Worm (Caenorhabditis elegans) whole organism, L4 larva: ENCODE data around the gene Y40B10A.11.
A peak's percentile ranks its signal among the peaks of the same experiment; 100 is the strongest.

Source experiments
- arid-1 ChIP-seq: fragments of 200-800 bp; sonication (Bioruptor generic); conservative IDR thresholded peaks from 2 replicates; pipeline ENCODE4 v1.3.6; 2022; ENCODE audit warnings: missing genetic modification reagents, missing genetic modification characterization, missing compliant biosample characterization
- ctbp-1 ChIP-seq: fragments of 200-800 bp; sonication (Bioruptor generic); IDR thresholded peaks from 2 replicates; pipeline ENCODE4 v1.3.6; 2022; ENCODE audit warnings: missing genetic modification reagents, missing genetic modification characterization, missing compliant biosample characterization
- dmd-8 ChIP-seq: fragments of 200-800 bp; sonication (Bioruptor generic); IDR thresholded peaks from 2 replicates; pipeline ENCODE4 v1.3.6; 2022; ENCODE audit warnings: missing genetic modification characterization, missing compliant biosample characterization
- duxl-1 ChIP-seq: sonication (generic microtip); optimal IDR thresholded peaks from 2 replicates; lab custom pipeline; 2016; ENCODE audit warnings: mild to moderate bottlenecking, missing genetic modification characterization, moderate library complexity, missing compliant biosample characterization; ENCODE audit not compliant: poor library complexity
- egl-43 ChIP-seq: fragments of 200-800 bp; sonication (Bioruptor generic); IDR thresholded peaks from 2 replicates; pipeline ENCODE4 v1.3.6; 2022; ENCODE audit warnings: missing genetic modification reagents, missing genetic modification characterization, missing compliant biosample characterization
- hlh-30 ChIP-seq: sonication (generic microtip); optimal IDR thresholded peaks from 2 replicates; lab custom pipeline; 2017; ENCODE audit warnings: antibody characterized with exemption, mild to moderate bottlenecking, missing genetic modification characterization, missing compliant biosample characterization; ENCODE audit not compliant: insufficient read depth
- mdt-29 ChIP-seq: fragments of 200-800 bp; sonication (Bioruptor generic); IDR thresholded peaks from 2 replicates; pipeline ENCODE4 v1.3.6; 2022; ENCODE audit warnings: missing genetic modification reagents, missing genetic modification characterization, missing compliant biosample characterization
- nhr-76 ChIP-seq: fragments of 150-350 bp; optimal IDR thresholded peaks from 2 replicates; lab custom pipeline; 2014; ENCODE audit warnings: missing biosample characterization, missing genetic modification characterization
- pha-4 ChIP-seq, 2 experiments: fragments of 150-350 bp in 1 of 2; fragments of 200-800 bp in 1 of 2; sonication (Bioruptor generic) in 1 of 2; IDR thresholded peaks in 1 of 2; optimal IDR thresholded peaks in 1 of 2; 2 replicates each; pipeline versions ENCODE4 v1.3.6 to Lab custom; 2014 to 2022; ENCODE audit warnings: missing genetic modification characterization in 2 of 2, missing genetic modification reagents in 2 of 2, missing biosample characterization in 1 of 2, missing compliant biosample characterization in 1 of 2
- pqm-1 ChIP-seq: sonication (generic microtip); optimal IDR thresholded peaks from 2 replicates; lab custom pipeline; 2017; ENCODE audit warnings: missing biosample characterization, missing genetic modification characterization
- saeg-2 ChIP-seq: fragments of 200-800 bp; sonication (Bioruptor generic); IDR thresholded peaks from 2 replicates; pipeline ENCODE4 v1.3.6; 2022; ENCODE audit warnings: missing genetic modification reagents, missing genetic modification characterization, missing compliant biosample characterization
- unc-62 ChIP-seq, 3 experiments: fragments of 150-350 bp in 1 of 3; sonication (generic microtip); optimal IDR thresholded peaks in 2 of 3; peaks in 1 of 3; 1 replicate in 1 of 3; 2 replicates in 2 of 3; lab custom pipeline; 2014 to 2017; ENCODE audit warnings: missing biosample characterization in 3 of 3, missing genetic modification characterization in 3 of 3, missing genetic modification reagents in 3 of 3, missing genotype in 1 of 3
- zip-11 ChIP-seq: fragments of 200-800 bp; sonication (Bioruptor generic); IDR thresholded peaks from 2 replicates; pipeline ENCODE4 v1.3.6; 2022; ENCODE audit warnings: missing genetic modification characterization, missing compliant biosample characterization

- no peak for TF ChIP-seq zip-11
- TF ChIP-seq mdt-29, result no peak
- TF ChIP-seq pqm-1, result peak; percentile 29
- no peak for TF ChIP-seq ctbp-1 (GFP tag; lab: Robert Waterston, UW)
- no peak for TF ChIP-seq nhr-76 (tag; lab: Kevin White, UChicago)
- TF ChIP-seq hlh-30 (tag; lab: Kevin White, UChicago), result no peak
- no peak for TF ChIP-seq dmd-8 (GFP tag; lab: Robert Waterston, UW)
- TF ChIP-seq saeg-2, result no peak
- no peak for TF ChIP-seq unc-62 (GFP tag; optimal IDR thresholded peaks at IDR 0.05 in 1 of 2; lab: Kevin White, UChicago)
- no peak for TF ChIP-seq unc-62 (tag; optimal IDR thresholded peaks at IDR 0.05; lab: Kevin White, UChicago)
- TF ChIP-seq pha-4 (GFP tag; IDR thresholded peaks at IDR 0.05; lab: Robert Waterston, UW), result no peak
- TF ChIP-seq pha-4 (tag; optimal IDR thresholded peaks at IDR 0.05; lab: Kevin White, UChicago), result no peak
- TF ChIP-seq duxl-1 (tag; lab: Kevin White, UChicago), result no peak
- TF ChIP-seq egl-43 (GFP tag; lab: Robert Waterston, UW), result no peak
- no peak for TF ChIP-seq arid-1 (GFP tag; lab: Robert Waterston, UW)
These were observed 5.9 kb upstream of the Y40B10A.11 start, which contains the start of gene comt-3 for ce11 chrV:2057324-2057723.
